Worm (Caenorhabditis elegans) whole organism, L3 larva: Measurements from ENCODE around the gene C43D7.4.

Source experiments
- ceh-82 ChIP-seq: fragments of 150-350 bp; optimal IDR thresholded peaks from 2 replicates; lab custom pipeline; 2014; ENCODE audit warnings: missing biosample characterization, missing genetic modification characterization
- elt-3 ChIP-seq, 3 experiments: fragments of 150-350 bp in 1 of 3; sonication (generic microtip) in 2 of 3; optimal IDR thresholded peaks; 2 replicates in 2 of 3; 4 replicates in 1 of 3; lab custom pipeline; 2014 to 2017; ENCODE audit warnings: missing biosample characterization in 3 of 3, missing genetic modification characterization in 3 of 3

DNA sequence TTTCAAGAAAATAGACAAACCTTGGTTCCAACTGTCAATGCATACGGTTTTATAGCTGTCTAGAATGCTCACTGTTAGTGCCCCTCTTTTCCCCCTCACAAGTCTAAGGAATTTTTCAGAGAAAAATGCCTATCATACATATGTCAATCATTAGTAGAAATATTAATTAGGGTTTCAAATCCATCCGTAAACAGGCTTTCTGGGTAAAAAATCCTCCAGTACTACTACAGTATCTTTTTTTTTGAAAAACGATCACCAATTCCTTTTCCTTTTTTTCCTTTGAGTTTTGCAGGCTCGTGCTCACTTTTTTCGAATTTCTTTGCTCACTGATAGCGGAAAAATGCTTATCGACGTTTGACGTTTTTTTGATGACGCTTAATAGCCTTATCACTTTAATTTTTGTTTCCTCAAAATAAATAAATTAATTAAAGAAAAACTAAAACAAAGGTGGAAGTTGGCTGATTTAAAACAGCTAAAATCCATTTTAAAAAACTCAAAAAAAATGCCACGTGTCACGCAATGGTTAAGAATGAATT lies 2.8 kb downstream of the C43D7.4 start, which contains the start of gene C43D7.7:
- TF ChIP-seq ceh-82 (tag; lab: Kevin White, UChicago) (no peak), elt-3 (tag; optimal IDR thresholded peaks at IDR 0.05; lab: Kevin White, UChicago) (no peak)
